Worm (Caenorhabditis elegans) whole organism, L2 larva: ENCODE measurements around the gene srt-41.
A peak's percentile ranks its signal among the peaks of the same experiment; 100 is the strongest.

Experiments used
- F13H6.1 ChIP-seq: sonication (generic microtip); optimal IDR thresholded peaks from 2 replicates; lab custom pipeline; 2016; ENCODE audit warnings: missing genetic modification characterization, missing compliant biosample characterization
- Y55F3AM.14 ChIP-seq: fragments of 200-800 bp; sonication (Bioruptor generic); optimal IDR thresholded peaks from 2 replicates; lab custom pipeline; 2018; ENCODE audit warnings: mild to moderate bottlenecking, missing genetic modification characterization, missing compliant biosample characterization
- ZK546.5 ChIP-seq: sonication (generic microtip); optimal IDR thresholded peaks from 2 replicates; lab custom pipeline; 2017; ENCODE audit warnings: missing biosample characterization, missing genetic modification characterization
- alr-1 ChIP-seq: fragments of 150-350 bp; optimal IDR thresholded peaks from 2 replicates; lab custom pipeline; 2014; ENCODE audit warnings: missing biosample characterization, missing genetic modification characterization
- aly-2 ChIP-seq: fragments of 150-350 bp; optimal IDR thresholded peaks from 2 replicates; lab custom pipeline; 2014; ENCODE audit warnings: missing biosample characterization, missing genetic modification characterization
- ama-1 ChIP-seq: fragments of 150-350 bp; optimal IDR thresholded peaks from 2 replicates; lab custom pipeline; 2018; ENCODE audit warnings: inconsistent platforms
- blmp-1 ChIP-seq: sonication (generic microtip); optimal IDR thresholded peaks from 2 replicates; lab custom pipeline; 2017; ENCODE audit warnings: missing genetic modification characterization, mild to moderate bottlenecking, missing compliant biosample characterization, antibody characterized with exemption, moderate library complexity; ENCODE audit not compliant: insufficient read depth
- ceh-16 ChIP-seq: fragments of 150-350 bp; optimal IDR thresholded peaks from 2 replicates; lab custom pipeline; 2014; ENCODE audit warnings: missing biosample characterization, missing genetic modification characterization
- crh-2 ChIP-seq: sonication (generic microtip); optimal IDR thresholded peaks from 2 replicates; lab custom pipeline; 2017; ENCODE audit warnings: missing biosample characterization, missing genetic modification characterization
- egl-27 ChIP-seq: sonication (generic microtip); optimal IDR thresholded peaks from 3 replicates; lab custom pipeline; 2017; ENCODE audit warnings: missing biosample characterization, missing genetic modification reagents, missing genetic modification characterization
- elt-1 ChIP-seq: fragments of 150-350 bp; optimal IDR thresholded peaks from 2 replicates; lab custom pipeline; 2014; ENCODE audit warnings: missing biosample characterization, missing genetic modification characterization
- elt-3 ChIP-seq: sonication (generic microtip); optimal IDR thresholded peaks from 2 replicates; lab custom pipeline; 2017; ENCODE audit warnings: missing biosample characterization, missing genetic modification characterization
- fos-1 ChIP-seq: fragments of 150-350 bp; optimal IDR thresholded peaks from 2 replicates; lab custom pipeline; 2014; ENCODE audit warnings: missing biosample characterization, missing genetic modification characterization
- lin-11 ChIP-seq: fragments of 150-350 bp; sonication (generic microtip); optimal IDR thresholded peaks from 2 replicates; lab custom pipeline; 2014; ENCODE audit warnings: missing biosample characterization, missing genetic modification characterization, inconsistent platforms, mixed read lengths
- lin-13 ChIP-seq: fragments of 150-350 bp; optimal IDR thresholded peaks from 2 replicates; lab custom pipeline; 2014; ENCODE audit warnings: missing biosample characterization, missing genetic modification reagents, missing genetic modification characterization
- lsy-2 ChIP-seq, 2 experiments: fragments of 150-350 bp in 1 of 2; sonication (generic microtip) in 1 of 2; optimal IDR thresholded peaks; 2 replicates each; lab custom pipeline; 2014 to 2017; ENCODE audit warnings: missing biosample characterization in 2 of 2, missing genetic modification characterization in 2 of 2
- mab-5 ChIP-seq: fragments of 150-350 bp; optimal IDR thresholded peaks from 2 replicates; lab custom pipeline; 2014; ENCODE audit warnings: missing biosample characterization, missing genetic modification characterization
- mbf-1 ChIP-seq: sonication (generic microtip); optimal IDR thresholded peaks from 2 replicates; lab custom pipeline; 2017; ENCODE audit warnings: missing biosample characterization, missing genetic modification characterization
- mdl-1 ChIP-seq, 2 experiments: fragments of 150-350 bp in 1 of 2; sonication (generic microtip) in 1 of 2; optimal IDR thresholded peaks; 2 replicates each; lab custom pipeline; 2017; ENCODE audit warnings: missing biosample characterization in 2 of 2, missing genetic modification characterization in 2 of 2
- nhr-10 ChIP-seq: sonication (generic microtip); optimal IDR thresholded peaks from 2 replicates; lab custom pipeline; 2017; ENCODE audit warnings: missing biosample characterization, missing genetic modification characterization
- nhr-12 ChIP-seq: fragments of 150-350 bp; optimal IDR thresholded peaks from 2 replicates; lab custom pipeline; 2014; ENCODE audit warnings: missing biosample characterization, missing genetic modification characterization
- nhr-129 ChIP-seq: fragments of 150-350 bp; optimal IDR thresholded peaks from 2 replicates; lab custom pipeline; 2014; ENCODE audit warnings: missing biosample characterization, missing genetic modification characterization
- nhr-21 ChIP-seq: fragments of 150-350 bp; optimal IDR thresholded peaks from 2 replicates; lab custom pipeline; 2014; ENCODE audit warnings: missing biosample characterization, missing genetic modification characterization
- nhr-23 ChIP-seq: fragments of 150-350 bp; optimal IDR thresholded peaks from 2 replicates; lab custom pipeline; 2014; ENCODE audit warnings: missing biosample characterization, missing genetic modification reagents, missing genetic modification characterization
- nhr-237 ChIP-seq: fragments of 150-350 bp; optimal IDR thresholded peaks from 2 replicates; lab custom pipeline; 2014; ENCODE audit warnings: missing biosample characterization, missing genetic modification characterization
- nhr-25 ChIP-seq: fragments of 150-350 bp; sonication (generic microtip); optimal IDR thresholded peaks from 3 replicates; lab custom pipeline; 2014; ENCODE audit warnings: missing biosample characterization, missing genetic modification characterization
- nhr-6 ChIP-seq: fragments of 150-350 bp; optimal IDR thresholded peaks from 2 replicates; lab custom pipeline; 2014; ENCODE audit warnings: missing biosample characterization, missing genetic modification characterization
- nhr-77 ChIP-seq: fragments of 150-350 bp; optimal IDR thresholded peaks from 2 replicates; lab custom pipeline; 2014; ENCODE audit warnings: missing biosample characterization, missing genetic modification characterization
- peb-1 ChIP-seq: fragments of 150-350 bp; optimal IDR thresholded peaks from 2 replicates; lab custom pipeline; 2014; ENCODE audit warnings: missing biosample characterization, missing genetic modification characterization
- sem-4 ChIP-seq: fragments of 150-350 bp; optimal IDR thresholded peaks from 2 replicates; lab custom pipeline; 2014; ENCODE audit warnings: missing biosample characterization, missing genetic modification reagents, missing genetic modification characterization
- skn-1 ChIP-seq: sonication (generic microtip); optimal IDR thresholded peaks from 2 replicates; lab custom pipeline; 2017; ENCODE audit warnings: missing biosample characterization, missing genetic modification characterization
- sma-3 ChIP-seq: sonication (generic microtip); optimal IDR thresholded peaks from 2 replicates; lab custom pipeline; 2016; ENCODE audit warnings: missing genetic modification reagents, missing genetic modification characterization, missing compliant biosample characterization
- sma-9 ChIP-seq, 2 experiments: fragments of 150-350 bp in 1 of 2; sonication (generic microtip) in 1 of 2; optimal IDR thresholded peaks; 2 replicates each; lab custom pipeline; 2014 to 2016; ENCODE audit warnings: missing genetic modification characterization in 2 of 2, mild to moderate bottlenecking in 1 of 2, missing biosample characterization in 1 of 2, missing compliant biosample characterization in 1 of 2, missing genetic modification reagents in 1 of 2, moderate library complexity in 1 of 2
- snpc-4 ChIP-seq: fragments of 150-350 bp; optimal IDR thresholded peaks from 2 replicates; lab custom pipeline; 2014; ENCODE audit warnings: missing biosample characterization, missing genetic modification characterization
- unc-39 ChIP-seq: fragments of 150-350 bp; optimal IDR thresholded peaks from 2 replicates; lab custom pipeline; 2014; ENCODE audit warnings: missing biosample characterization, missing genetic modification characterization
- unc-55 ChIP-seq: fragments of 150-350 bp; sonication (generic microtip); optimal IDR thresholded peaks from 3 replicates; lab custom pipeline; 2014; ENCODE audit warnings: missing biosample characterization, missing genetic modification reagents, missing genetic modification characterization
- unc-62 ChIP-seq: fragments of 150-350 bp; optimal IDR thresholded peaks from 2 replicates; lab custom pipeline; 2014; ENCODE audit warnings: missing biosample characterization, missing genetic modification reagents, missing genetic modification characterization
- zag-1 ChIP-seq: fragments of 150-350 bp; optimal IDR thresholded peaks from 2 replicates; lab custom pipeline; 2014; ENCODE audit warnings: missing biosample characterization, missing genetic modification characterization
- ztf-1 ChIP-seq: fragments of 200-800 bp; sonication (Bioruptor generic); conservative IDR thresholded peaks from 2 replicates; pipeline ENCODE4 v1.3.6; 2022; ENCODE audit warnings: missing genetic modification characterization, missing compliant biosample characterization
- ztf-11 ChIP-seq: sonication (generic microtip); optimal IDR thresholded peaks from 2 replicates; lab custom pipeline; 2017; ENCODE audit warnings: missing biosample characterization, missing genetic modification characterization

The srt-41 gene

DNA sequence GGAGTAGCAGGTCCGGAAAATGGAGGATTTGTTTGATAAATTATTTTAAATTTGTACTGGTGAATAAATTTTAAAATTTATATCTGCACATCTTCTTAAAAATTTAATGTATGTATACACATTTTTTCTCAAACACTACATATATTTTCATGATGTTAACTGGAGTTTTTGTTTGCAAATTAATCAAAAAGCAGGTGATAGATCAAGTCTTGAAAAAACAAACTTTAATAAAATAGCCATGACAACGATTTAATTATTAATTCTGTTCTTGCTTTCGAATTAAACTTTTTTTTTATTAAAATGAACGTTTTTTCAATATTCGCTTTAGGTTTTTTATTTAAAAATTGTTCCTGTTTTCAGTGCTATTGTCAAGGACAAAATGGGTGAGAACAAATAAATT lies 8.7 kb downstream of the srt-41 start, which contains the start of gene F36H9.1:
F36H9.1 (plus strand) TSS at position 301 of the 400 bp plus-strand sequence.
- TF ChIP-seq lin-11 (tag; lab: Kevin White, UChicago), result no peak
- no peak for TF ChIP-seq unc-55 (GFP tag; lab: Kevin White, UChicago)
- TF ChIP-seq peb-1 (tag; lab: Kevin White, UChicago), result no peak
- TF ChIP-seq ZK546.5, result no peak
- TF ChIP-seq zag-1 (tag; lab: Kevin White, UChicago), result no peak
- no peak for TF ChIP-seq aly-2
- TF ChIP-seq sem-4 (tag; lab: Kevin White, UChicago), result no peak
- TF ChIP-seq nhr-129, result no peak
- no peak for TF ChIP-seq sma-9 (GFP tag; optimal IDR thresholded peaks at IDR 0.05; lab: Kevin White, UChicago)
- TF ChIP-seq sma-9 (tag; optimal IDR thresholded peaks at IDR 0.05; lab: Kevin White, UChicago), result no peak
- no peak for TF ChIP-seq mbf-1 (tag; lab: Kevin White, UChicago)
- TF ChIP-seq ceh-16 (tag; lab: Kevin White, UChicago), result no peak
- no peak for TF ChIP-seq mab-5 (tag; lab: Kevin White, UChicago)
- TF ChIP-seq crh-2, result no peak
- no peak for TF ChIP-seq elt-1
- TF ChIP-seq Y55F3AM.14, result no peak
- no peak for TF ChIP-seq ama-1 (lab: Kevin White, UChicago)
- no peak for TF ChIP-seq unc-62 (GFP tag; lab: Kevin White, UChicago)
- TF ChIP-seq nhr-21 (tag; lab: Kevin White, UChicago), result no peak
- no peak for TF ChIP-seq lsy-2 (tag; optimal IDR thresholded peaks at IDR 0.05; lab: Kevin White, UChicago)
- TF ChIP-seq mdl-1 (tag; optimal IDR thresholded peaks at IDR 0.05; lab: Kevin White, UChicago), result no peak

DNA sequence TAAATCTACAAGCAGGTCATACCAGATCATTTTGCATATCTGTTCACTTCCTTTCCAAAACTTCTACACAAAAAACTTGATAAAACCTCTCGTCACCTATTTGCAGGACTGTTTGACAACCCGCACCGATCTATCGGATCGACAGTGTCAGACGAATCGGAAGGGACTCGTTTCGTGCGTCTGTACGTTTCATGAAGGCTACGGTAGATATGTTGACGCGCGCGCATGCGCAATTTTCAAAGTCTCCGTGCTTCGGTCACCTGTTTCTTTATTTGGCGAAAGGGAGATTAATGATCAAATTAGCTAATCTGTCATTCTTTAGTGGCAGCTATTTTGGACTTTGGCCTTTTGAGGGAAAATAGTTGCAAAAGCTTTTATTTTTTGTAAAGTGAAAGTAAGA lies 13.4 kb downstream of the srt-41 start:
- TF ChIP-seq sma-3 (GFP tag; lab: Kevin White, UChicago) (peak; percentile 26), sem-4 (tag; lab: Kevin White, UChicago) (peak; percentile 3), lsy-2 (tag; optimal IDR thresholded peaks at IDR 0.05; lab: Kevin White, UChicago) (no peak), nhr-21 (tag; lab: Kevin White, UChicago) (peak; percentile 78), blmp-1 (tag; lab: Kevin White, UChicago) (peak; percentile 59), nhr-25 (tag; lab: Kevin White, UChicago) (peak; percentile 76), F13H6.1 (tag; lab: Kevin White, UChicago) (no peak)

DNA sequence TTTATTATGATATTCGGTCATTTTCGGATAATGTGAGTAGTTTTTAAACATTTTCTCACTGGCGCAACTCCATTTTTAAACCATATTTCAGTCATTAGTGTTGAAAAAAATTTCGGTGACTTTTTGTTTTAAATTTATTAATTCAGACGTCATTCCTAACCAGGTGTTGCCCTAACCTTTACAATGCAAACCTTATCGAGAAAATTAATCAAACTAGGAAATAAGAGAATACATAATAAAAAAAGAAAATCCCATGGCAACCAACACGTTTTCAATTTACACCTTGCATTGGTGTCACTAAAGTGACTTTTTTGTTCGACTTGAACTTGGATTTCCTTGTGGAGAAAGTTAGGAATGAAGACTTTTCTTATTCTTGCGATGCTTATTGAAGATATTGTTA lies 14.8 kb downstream of the srt-41 start, which contains the start of gene F36H9.2:
F36H9.2 (plus strand) TSS at position 301 of the 400 bp plus-strand sequence.
- no peak for TF ChIP-seq nhr-21 (tag; lab: Kevin White, UChicago)
- TF ChIP-seq zag-1 (tag; lab: Kevin White, UChicago), result no peak
- no peak for TF ChIP-seq alr-1 (tag; lab: Kevin White, UChicago)
- no peak for TF ChIP-seq unc-39 (tag; lab: Kevin White, UChicago)
- no peak for TF ChIP-seq mab-5 (tag; lab: Kevin White, UChicago)
- TF ChIP-seq sem-4 (tag; lab: Kevin White, UChicago), result no peak
- TF ChIP-seq aly-2, result no peak
- no peak for TF ChIP-seq nhr-12 (tag; lab: Kevin White, UChicago)
- no peak for TF ChIP-seq F13H6.1 (tag; lab: Kevin White, UChicago)
- no peak for TF ChIP-seq ztf-1 (GFP tag; lab: Robert Waterston, UW)
- no peak for TF ChIP-seq ztf-11
- TF ChIP-seq, all 48 proteins: peak for 0

DNA sequence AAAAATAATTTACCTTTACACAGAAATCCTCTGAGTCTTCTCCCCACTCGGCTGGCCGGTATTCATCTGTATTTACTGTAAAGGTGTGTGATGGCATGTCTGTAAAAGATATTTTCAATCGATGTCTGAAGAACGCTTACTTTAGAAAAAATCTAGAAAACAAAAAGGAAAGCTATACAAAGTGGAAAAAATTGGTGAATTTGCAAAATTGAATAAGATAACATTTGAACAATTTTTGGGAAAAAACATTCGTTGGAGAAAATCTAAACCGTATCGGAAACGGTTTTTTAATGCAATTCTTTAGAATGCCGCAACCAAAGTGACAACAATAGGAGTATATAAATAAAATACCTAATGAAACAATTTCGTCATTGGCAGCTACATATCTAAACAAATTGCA lies 21.0 kb downstream of the srt-41 start, which contains the start of gene F36H9.5:
F36H9.5 (minus strand) TSS at position 101 of the 400 bp plus-strand sequence.
- TF ChIP-seq ztf-11 (no peak), lin-13 (no peak), nhr-6 (tag; lab: Kevin White, UChicago) (no peak), snpc-4 (tag; lab: Kevin White, UChicago) (no peak), nhr-23 (tag; lab: Kevin White, UChicago) (no peak), nhr-77 (tag; lab: Kevin White, UChicago) (no peak), nhr-10 (tag; lab: Kevin White, UChicago) (no peak), ZK546.5 (no peak), egl-27 (no peak), mdl-1 (tag; optimal IDR thresholded peaks at IDR 0.05; lab: Kevin White, UChicago) (no peak), nhr-25 (tag; lab: Kevin White, UChicago) (no peak), fos-1 (tag; lab: Kevin White, UChicago) (no peak), elt-3 (tag; lab: Kevin White, UChicago) (no peak), unc-39 (tag; lab: Kevin White, UChicago) (no peak), alr-1 (tag; lab: Kevin White, UChicago) (no peak), nhr-237 (tag; lab: Kevin White, UChicago) (no peak), ama-1 (lab: Kevin White, UChicago) (no peak), skn-1 (no peak), sma-9 (GFP tag; optimal IDR thresholded peaks at IDR 0.05; lab: Kevin White, UChicago) (no peak), sma-9 (tag; optimal IDR thresholded peaks at IDR 0.05; lab: Kevin White, UChicago) (no peak)
